Worm (Caenorhabditis elegans) whole organism, L4/young adult: Measurements from ENCODE around the gene enri-2.

Source experiments
- W03F9.2 ChIP-seq: fragments of 150-350 bp; optimal IDR thresholded peaks from 2 replicates; lab custom pipeline; 2014; ENCODE audit warnings: missing biosample characterization, missing genetic modification characterization
- dao-5 ChIP-seq: sonication (generic microtip); optimal IDR thresholded peaks from 2 replicates; lab custom pipeline; 2016; ENCODE audit warnings: missing genotype, missing genetic modification characterization, moderate library complexity, missing compliant biosample characterization
- him-1 ChIP-seq: sonication (generic microtip); optimal IDR thresholded peaks from 2 replicates; lab custom pipeline; 2016; ENCODE audit warnings: missing genotype, missing genetic modification reagents, missing genetic modification characterization, missing compliant biosample characterization

DNA sequence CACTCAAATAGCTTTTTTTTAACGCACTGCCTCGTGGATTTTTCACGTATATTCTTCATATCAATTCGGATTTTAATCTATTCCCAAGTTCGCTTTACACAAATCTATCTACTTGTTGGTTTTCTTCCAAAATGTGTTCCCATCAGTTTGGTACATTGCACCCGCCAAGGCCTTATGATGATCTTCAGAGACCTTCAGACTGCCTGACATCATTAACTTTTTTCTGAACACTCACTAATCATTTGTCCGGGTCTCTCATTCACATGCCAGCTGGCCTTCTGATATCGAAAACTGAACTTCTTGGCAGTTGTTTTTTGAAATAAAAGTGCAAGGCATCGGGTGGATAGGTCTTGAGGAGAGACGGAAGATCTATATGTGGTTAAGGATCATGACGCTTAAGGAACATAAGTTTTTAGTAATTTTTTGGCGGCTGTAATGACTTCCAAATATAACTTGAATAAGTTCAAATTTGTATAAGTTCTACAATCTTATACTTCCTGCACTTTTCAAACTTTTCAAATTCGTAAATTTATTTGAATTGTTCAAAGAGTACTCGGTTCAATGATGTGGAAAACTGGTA, 45.7 kb upstream of the enri-2 start:
- TF ChIP-seq W03F9.2 (tag; lab: Kevin White, UChicago) (no peak), him-1 (tag; lab: Kevin White, UChicago) (no peak), dao-5 (tag; lab: Kevin White, UChicago) (no peak)
